ENCODE assay signal across 1 fruit fly cellular context in genomic region chr2L:7442929-7443328, dm6.
TF ChIP-seq lines count a peak whose summit lies in the region.

No protein-coding gene starts in this region.

TF ChIP-seq in whole organism, embryonic, 481 proteins besides CTCF, POLR2A, EP300 and RAD21 (continued from another document):
- TF ChIP-seq Mad (GFP tag; optimal IDR thresholded peaks at IDR 0.05; lab: Kevin White, UChicago) (no peak), CG34422 (GFP tag; IDR thresholded peaks at IDR 0.05; lab: Robert Waterston, UW) (no peak), Fer3 (tag; optimal IDR thresholded peaks at IDR 0.05; lab: Kevin White, UChicago) (peak; percentile 37), pzg (GFP tag; optimal IDR thresholded peaks at IDR 0.05; lab: Kevin White, UChicago) (no peak), insv (GFP tag; optimal IDR thresholded peaks at IDR 0.05; lab: Kevin White, UChicago) (no peak), Nf-YC (tag; optimal IDR thresholded peaks at IDR 0.05; lab: Kevin White, UChicago) (peak; percentile 29), Tbp (GFP tag; optimal IDR thresholded peaks at IDR 0.05; lab: Kevin White, UChicago) (no peak), CG2889 (GFP tag; IDR thresholded peaks at IDR 0.05; lab: Robert Waterston, UW) (no peak), ato (GFP tag; IDR thresholded peaks at IDR 0.05; lab: Robert Waterston, UW; ENCODE audit: partially characterized antibody) (no peak), CG6683 (GFP tag; optimal IDR thresholded peaks at IDR 0.05; lab: Kevin White, UChicago) (no peak), NK7.1 (GFP tag; optimal IDR thresholded peaks at IDR 0.05; lab: Kevin White, UChicago) (no peak), wor (GFP tag; IDR thresholded peaks at IDR 0.05; lab: Robert Waterston, UW) (no peak), zf30C (GFP tag; optimal IDR thresholded peaks at IDR 0.05; lab: Kevin White, UChicago) (no peak), CG11093 (GFP tag; IDR thresholded peaks at IDR 0.05; lab: Robert Waterston, UW) (no peak), Antp (GFP tag; optimal IDR thresholded peaks at IDR 0.05; lab: Kevin White, UChicago) (no peak), unpg (GFP tag; optimal IDR thresholded peaks at IDR 0.05; lab: Kevin White, UChicago) (peak; percentile 30), HLH3B (GFP tag; IDR thresholded peaks at IDR 0.05; lab: Robert Waterston, UW) (no peak), fu2 (GFP tag; optimal IDR thresholded peaks at IDR 0.05; lab: Kevin White, UChicago) (no peak), CG7372 (GFP tag; IDR thresholded peaks at IDR 0.05; lab: Robert Waterston, UW) (peak; percentile 61; the same call in 1 of the 2 replicates), CG4282 (GFP tag; optimal IDR thresholded peaks at IDR 0.05; lab: Kevin White, UChicago) (no peak), gsb-n (tag; optimal IDR thresholded peaks at IDR 0.05; lab: Kevin White, UChicago) (no peak), CG12071 (GFP tag; optimal IDR thresholded peaks at IDR 0.05; lab: Kevin White, UChicago) (no peak), CG15514 (GFP tag; optimal IDR thresholded peaks at IDR 0.05; lab: Kevin White, UChicago) (peak; percentile 9), Sox102F (GFP tag; optimal IDR thresholded peaks at IDR 0.05; lab: Kevin White, UChicago) (peak; percentile 15), kni (GFP tag; optimal IDR thresholded peaks at IDR 0.05; lab: Kevin White, UChicago) (no peak), CG7786 (GFP tag; optimal IDR thresholded peaks at IDR 0.05; lab: Kevin White, UChicago) (no peak), fd102C (GFP tag; optimal IDR thresholded peaks at IDR 0.05; lab: Kevin White, UChicago) (no peak), mam (GFP tag; optimal IDR thresholded peaks at IDR 0.05; lab: Kevin White, UChicago) (peak; percentile 28), CG4404 (GFP tag; IDR thresholded peaks at IDR 0.05; lab: Robert Waterston, UW) (no peak), CG43689 (GFP tag; IDR thresholded peaks at IDR 0.05; lab: Robert Waterston, UW) (no peak), CG15011 (GFP tag; optimal IDR thresholded peaks at IDR 0.05; lab: Kevin White, UChicago) (no peak), CG14710 (tag; optimal IDR thresholded peaks at IDR 0.05; lab: Kevin White, UChicago) (no peak), CG8924 (tag; optimal IDR thresholded peaks at IDR 0.05; lab: Kevin White, UChicago) (no peak), hth (optimal IDR thresholded peaks at IDR 0.05; lab: Kevin White, UChicago) (no peak), CG16813 (GFP tag; IDR thresholded peaks at IDR 0.05; lab: Robert Waterston, UW; ENCODE audit: partially characterized antibody) (no peak), rib (GFP tag; IDR thresholded peaks at IDR 0.05; lab: Robert Waterston, UW) (no peak), gcm (GFP tag; optimal IDR thresholded peaks at IDR 0.05; lab: Kevin White, UChicago) (no peak), zen (tag; optimal IDR thresholded peaks at IDR 0.05; lab: Kevin White, UChicago) (no peak), CG15479 (GFP tag; optimal IDR thresholded peaks at IDR 0.05; lab: Kevin White, UChicago) (no peak), CG17186 (GFP tag; optimal IDR thresholded peaks at IDR 0.05; lab: Kevin White, UChicago) (no peak), pho (GFP tag; optimal IDR thresholded peaks at IDR 0.05; lab: Kevin White, UChicago) (no peak), CG2199 (GFP tag; IDR thresholded peaks at IDR 0.05; lab: Robert Waterston, UW) (no peak), CG13424 (tag; optimal IDR thresholded peaks at IDR 0.05; lab: Kevin White, UChicago) (peak; percentile 24), grau (tag; optimal IDR thresholded peaks at IDR 0.05; lab: Kevin White, UChicago) (peak; percentile 47), Meics (GFP tag; optimal IDR thresholded peaks at IDR 0.05; lab: Kevin White, UChicago) (peak; percentile 51), gsb (GFP tag; IDR thresholded peaks at IDR 0.05; lab: Robert Waterston, UW) (0 out of 2 replicates have a peak, but pooled peaks have one; percentile 36)
